Fruit fly (Drosophila melanogaster) whole organism, embryonic: Measurements from ENCODE around the gene CG10660.

Experiments
- Awh ChIP-seq: fragments of 200-800 bp; sonication (Bioruptor generic); IDR thresholded peaks from 2 replicates; pipeline ENCODE4, ENCODE4 v1.3.6; 2022; ENCODE audit warnings: missing biosample characterization, missing genetic modification characterization
- CG10274 ChIP-seq: fragments of 200-800 bp; sonication (Bioruptor generic); optimal IDR thresholded peaks from 3 replicates; lab custom pipeline; 2017; ENCODE audit warnings: missing biosample characterization, mild to moderate bottlenecking, missing genetic modification characterization
- CG10462 ChIP-seq: fragments of 200-800 bp; sonication (Bioruptor generic); optimal IDR thresholded peaks from 2 replicates; lab custom pipeline; 2016; ENCODE audit warnings: missing biosample characterization, missing genetic modification characterization
- CG12071 ChIP-seq: fragments of 200-800 bp; sonication (Bioruptor generic); optimal IDR thresholded peaks from 3 replicates; lab custom pipeline; 2018; ENCODE audit warnings: missing biosample characterization, mild to moderate bottlenecking, missing genetic modification characterization
- CG12744 ChIP-seq: fragments of 200-800 bp; sonication (Bioruptor generic); optimal IDR thresholded peaks from 2 replicates; lab custom pipeline; 2016; ENCODE audit warnings: missing biosample characterization, missing genetic modification characterization
- CG13296 ChIP-seq: fragments of 200-800 bp; sonication (Bioruptor generic); optimal IDR thresholded peaks from 3 replicates; lab custom pipeline; 2018; ENCODE audit warnings: missing biosample characterization, mild to moderate bottlenecking, missing genetic modification characterization
- CG14965 ChIP-seq: fragments of 200-800 bp; sonication (Bioruptor generic); optimal IDR thresholded peaks from 2 replicates; lab custom pipeline; 2016; ENCODE audit warnings: missing biosample characterization, missing genetic modification characterization, borderline replicate concordance
- CG15514 ChIP-seq: fragments of 200-800 bp; sonication (Bioruptor generic); optimal IDR thresholded peaks from 3 replicates; lab custom pipeline; 2017; ENCODE audit warnings: missing biosample characterization, missing genetic modification characterization, mild to moderate bottlenecking, moderate library complexity, missing genetic modification reagents
- CG1602 ChIP-seq: fragments of 200-800 bp; sonication (Bioruptor generic); optimal IDR thresholded peaks from 3 replicates; lab custom pipeline; 2016; ENCODE audit warnings: missing biosample characterization, missing genetic modification characterization
- CG18599 ChIP-seq: fragments of 200-800 bp; sonication (Bioruptor generic); optimal IDR thresholded peaks from 3 replicates; lab custom pipeline; 2017; ENCODE audit warnings: missing biosample characterization, missing genetic modification characterization, mild to moderate bottlenecking, moderate library complexity, missing genetic modification reagents
- CG2889 ChIP-seq: fragments of 200-800 bp; sonication (Bioruptor generic); IDR thresholded peaks from 3 replicates; pipeline ENCODE4 v1.3.6; 2022; ENCODE audit warnings: missing biosample characterization, missing genetic modification characterization
- CG30020 ChIP-seq: fragments of 200-800 bp; optimal IDR thresholded peaks from 2 replicates; lab custom pipeline; 2019; ENCODE audit warnings: missing biosample characterization, mild to moderate bottlenecking, missing genetic modification characterization, moderate library complexity
- CG3281 ChIP-seq: fragments of 200-800 bp; sonication (Bioruptor generic); optimal IDR thresholded peaks from 3 replicates; lab custom pipeline; 2017; ENCODE audit warnings: missing biosample characterization, mild to moderate bottlenecking, missing genetic modification characterization
- CG34224 ChIP-seq: fragments of 200-800 bp; sonication (Bioruptor generic); IDR thresholded peaks from 3 replicates; pipeline ENCODE4 v1.3.6; 2022; ENCODE audit warnings: missing biosample characterization, missing genetic modification characterization; ENCODE audit not compliant: partially characterized antibody
- CG34376 ChIP-seq: fragments of 200-800 bp; sonication (Bioruptor generic); optimal IDR thresholded peaks from 2 replicates; lab custom pipeline; 2018; ENCODE audit warnings: missing biosample characterization, mild to moderate bottlenecking, missing genetic modification characterization
- CG3847 ChIP-seq: fragments of 200-800 bp; sonication (Bioruptor generic); IDR thresholded peaks from 2 replicates; pipeline ENCODE4 v1.3.6; 2022; ENCODE audit warnings: missing biosample characterization, missing genetic modification characterization
- CG43689 ChIP-seq: fragments of 200-800 bp; sonication (Bioruptor generic); IDR thresholded peaks from 2 replicates; pipeline ENCODE4 v1.3.6; 2022; ENCODE audit warnings: missing biosample characterization, missing genetic modification characterization
- CG6175 ChIP-seq: fragments of 200-800 bp; sonication (Bioruptor generic); IDR thresholded peaks from 3 replicates; pipeline ENCODE4 v1.3.6; 2022; ENCODE audit warnings: missing biosample characterization, missing genetic modification characterization
- CG6683 ChIP-seq: fragments of 200-800 bp; sonication (Bioruptor generic); optimal IDR thresholded peaks from 2 replicates; lab custom pipeline; 2017; ENCODE audit warnings: missing biosample characterization, mild to moderate bottlenecking, missing genetic modification characterization, missing genetic modification reagents
- CG6791 ChIP-seq: fragments of 200-800 bp; sonication (Bioruptor generic); IDR thresholded peaks from 3 replicates; pipeline ENCODE4 v1.3.6; 2022; ENCODE audit warnings: missing biosample characterization, missing genetic modification characterization; ENCODE audit not compliant: partially characterized antibody
- CG7928 ChIP-seq: fragments of 200-800 bp; sonication (Bioruptor generic); optimal IDR thresholded peaks from 2 replicates; lab custom pipeline; 2017; ENCODE audit warnings: missing biosample characterization, mild to moderate bottlenecking, missing genetic modification characterization
- CkIIα-i1 ChIP-seq: fragments of 200-800 bp; sonication (Bioruptor generic); IDR thresholded peaks from 2 replicates; pipeline ENCODE4 v1.3.6; 2022; ENCODE audit warnings: missing biosample characterization, missing genetic modification characterization
- D19B ChIP-seq: fragments of 200-800 bp; sonication (Bioruptor generic); optimal IDR thresholded peaks from 2 replicates; lab custom pipeline; 2017; ENCODE audit warnings: missing biosample characterization, mild to moderate bottlenecking, missing genetic modification characterization
- Dref ChIP-seq: fragments of 200-800 bp; sonication (Bioruptor generic); IDR thresholded peaks from 2 replicates; pipeline ENCODE4 v1.3.6; 2022; ENCODE audit warnings: missing biosample characterization, missing genetic modification characterization
- E2f2 ChIP-seq: fragments of 200-800 bp; sonication (Bioruptor generic); IDR thresholded peaks from 2 replicates; pipeline ENCODE4 v1.3.6; 2022; ENCODE audit warnings: missing biosample characterization, missing genetic modification characterization
- Ets97D ChIP-seq: fragments of 200-800 bp; sonication (Bioruptor generic); optimal IDR thresholded peaks from 3 replicates; lab custom pipeline; 2016; ENCODE audit warnings: missing biosample characterization, missing genetic modification characterization
- HLH3B ChIP-seq: fragments of 200-800 bp; sonication (Bioruptor generic); IDR thresholded peaks from 2 replicates; pipeline ENCODE4 v1.3.6; 2022; ENCODE audit warnings: missing biosample characterization, missing genetic modification characterization
- Lim3 ChIP-seq: fragments of 200-800 bp; sonication (Bioruptor generic); IDR thresholded peaks from 2 replicates; pipeline ENCODE4 v1.3.6; 2022; ENCODE audit warnings: missing biosample characterization, missing genetic modification characterization
- Mad ChIP-seq: fragments of 200-800 bp; sonication (Bioruptor generic); optimal IDR thresholded peaks from 2 replicates; lab custom pipeline; 2016; ENCODE audit warnings: missing biosample characterization, missing genetic modification characterization
- Med ChIP-seq: fragments of 200-800 bp; sonication (Bioruptor generic); peaks from one replicate; lab custom pipeline; 2016; ENCODE audit warnings: missing biosample characterization, missing genetic modification characterization, mild to moderate bottlenecking, inconsistent platforms, moderate library complexity
- Rfx ChIP-seq: fragments of 200-800 bp; sonication (Bioruptor generic); IDR thresholded peaks from 2 replicates; pipeline ENCODE4 v1.3.6; 2022; ENCODE audit warnings: missing biosample characterization, missing genetic modification characterization
- Taf1 ChIP-seq: fragments of 200-800 bp; sonication (Bioruptor generic); IDR thresholded peaks from 2 replicates; pipeline ENCODE4 v1.3.6; 2022; ENCODE audit warnings: missing biosample characterization, missing genetic modification characterization
- bbx ChIP-seq: fragments of 200-800 bp; sonication (Bioruptor generic); IDR thresholded peaks from 2 replicates; pipeline ENCODE4 v1.3.6; 2022; ENCODE audit warnings: missing biosample characterization, missing genetic modification characterization; ENCODE audit not compliant: partially characterized antibody
- ci ChIP-seq: fragments of 200-800 bp; sonication (Bioruptor generic); IDR thresholded peaks from 3 replicates; pipeline ENCODE4 v1.3.6; 2022; ENCODE audit warnings: missing biosample characterization, missing genetic modification characterization
- crc ChIP-seq: fragments of 200-800 bp; sonication (Bioruptor generic); optimal IDR thresholded peaks from 2 replicates; lab custom pipeline; 2016; ENCODE audit warnings: missing biosample characterization, missing genetic modification characterization
- dmrt99B ChIP-seq: fragments of 200-800 bp; sonication (Bioruptor generic); optimal IDR thresholded peaks from 2 replicates; lab custom pipeline; 2018; ENCODE audit warnings: missing biosample characterization, mild to moderate bottlenecking, missing genetic modification characterization, moderate library complexity
- dysf ChIP-seq: fragments of 200-800 bp; sonication (Bioruptor generic); IDR thresholded peaks from 3 replicates; pipeline ENCODE4 v1.3.6; 2022; ENCODE audit warnings: missing biosample characterization, missing genetic modification characterization
- emc ChIP-seq: fragments of 200-800 bp; sonication (Bioruptor generic); optimal IDR thresholded peaks from 2 replicates; lab custom pipeline; 2016; ENCODE audit warnings: missing biosample characterization, missing genetic modification characterization
- ems ChIP-seq: fragments of 200-800 bp; sonication (Bioruptor generic); optimal IDR thresholded peaks from 3 replicates; lab custom pipeline; 2016; ENCODE audit warnings: missing biosample characterization, missing genetic modification characterization
- eyg ChIP-seq: fragments of 200-800 bp; sonication (Bioruptor generic); optimal IDR thresholded peaks from 3 replicates; lab custom pipeline; 2016; ENCODE audit warnings: missing biosample characterization, missing genetic modification characterization
- fd102C ChIP-seq: fragments of 200-800 bp; sonication (Bioruptor generic); optimal IDR thresholded peaks from 2 replicates; lab custom pipeline; 2018; ENCODE audit warnings: missing biosample characterization, mild to moderate bottlenecking, missing genetic modification characterization, moderate library complexity
- gfzf ChIP-seq: fragments of 200-800 bp; sonication (Bioruptor generic); optimal IDR thresholded peaks from 2 replicates; lab custom pipeline; 2016; ENCODE audit warnings: missing biosample characterization, mild to moderate bottlenecking, missing genetic modification characterization, moderate library complexity
- h ChIP-seq: fragments of >200 bp; optimal IDR thresholded peaks from 2 replicates; lab custom pipeline; 2017
- kni ChIP-seq: fragments of 200-800 bp; sonication (Bioruptor generic); optimal IDR thresholded peaks from 3 replicates; lab custom pipeline; 2017; ENCODE audit warnings: mild to moderate bottlenecking, missing biosample characterization, missing genetic modification reagents, missing genetic modification characterization
- odd ChIP-seq: fragments of 200-800 bp; sonication (Bioruptor generic); optimal IDR thresholded peaks from 2 replicates; lab custom pipeline; 2017; ENCODE audit warnings: missing biosample characterization, mild to moderate bottlenecking, missing genetic modification characterization
- sc ChIP-seq, 3 experiments: fragments of >200 bp in 2 of 3; fragments of 200-800 bp in 1 of 3; sonication (Bioruptor generic) in 1 of 3; optimal IDR thresholded peaks; 2 replicates in 2 of 3; 3 replicates in 1 of 3; lab custom pipeline; 2017; ENCODE audit warnings: mild to moderate bottlenecking in 1 of 3, missing biosample characterization in 1 of 3, missing genetic modification characterization in 1 of 3, missing genetic modification reagents in 1 of 3
- sens ChIP-seq: fragments of 200-800 bp; sonication (Bioruptor generic); peaks from one replicate; lab custom pipeline; 2016; ENCODE audit warnings: missing biosample characterization, missing genetic modification characterization
- seq ChIP-seq: fragments of 200-800 bp; sonication (Bioruptor generic); IDR thresholded peaks from 2 replicates; pipeline ENCODE4 v1.3.6; 2022; ENCODE audit warnings: missing biosample characterization, missing genetic modification characterization
- vfl ChIP-seq: fragments of 200-800 bp; sonication (Bioruptor generic); optimal IDR thresholded peaks from 2 replicates; lab custom pipeline; 2016; ENCODE audit warnings: missing biosample characterization, missing genetic modification characterization
- zen2 ChIP-seq: fragments of 200-800 bp; sonication (Bioruptor generic); IDR thresholded peaks from 3 replicates; pipeline ENCODE4 v1.3.6; 2022; ENCODE audit warnings: missing biosample characterization, missing genetic modification characterization; ENCODE audit not compliant: partially characterized antibody

CG10660 gene

DNA sequence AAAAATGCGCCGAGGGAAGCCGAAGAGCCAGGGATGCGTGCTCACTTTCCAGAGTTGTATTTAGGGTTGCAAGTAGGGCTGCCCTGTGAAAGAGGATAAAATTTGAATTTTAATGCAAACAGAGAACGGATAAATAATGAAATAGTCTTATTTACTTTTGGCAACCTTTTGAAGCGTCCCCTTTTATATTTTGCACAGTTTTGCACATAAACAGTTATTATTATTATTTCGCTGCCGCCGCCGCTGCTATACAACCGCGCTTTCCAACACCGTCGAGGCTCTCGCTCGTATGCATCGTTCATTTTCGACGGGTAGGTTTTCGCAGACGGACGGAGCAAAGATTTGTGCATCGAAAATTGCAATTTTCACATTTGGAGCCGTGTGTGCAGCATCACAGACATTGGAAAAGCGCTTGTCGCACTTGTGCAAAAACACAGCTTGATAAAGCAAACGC lies 24.3 kb upstream of the CG10660 start, which contains the start of the genes sti and tral (continued):
- TF ChIP-seq sc (optimal IDR thresholded peaks at IDR 0.05; lab: Kevin White, UChicago) (no peak), sc (GFP tag; optimal IDR thresholded peaks at IDR 0.05; lab: Kevin White, UChicago) (peak; percentile 56), eyg (peak; percentile 87), ems (GFP tag; lab: Kevin White, UChicago) (peak; percentile 91), fd102C (GFP tag; lab: Kevin White, UChicago) (peak; percentile 44), D19B (GFP tag; lab: Kevin White, UChicago) (peak; percentile 76), CG43689 (peak; percentile 24; the same call in 1 of the 2 replicates), CG34224 (GFP tag; lab: Robert Waterston, UW) (0 out of 3 replicates have a peak, but pooled peaks have one; percentile 15), Taf1 (GFP tag; lab: Robert Waterston, UW) (peak; percentile 73), Mad (peak; percentile 93), CG6683 (peak; percentile 64), CG30020 (peak; percentile 75), zen2 (GFP tag; lab: Robert Waterston, UW) (no peak), CkIIα-i1 (GFP tag; lab: Robert Waterston, UW) (no peak), dmrt99B (tag; lab: Kevin White, UChicago) (peak; percentile 71), CG1602 (GFP tag; lab: Kevin White, UChicago) (peak; percentile 88), CG2889 (GFP tag; lab: Robert Waterston, UW) (peak; percentile 78), CG14965 (GFP tag; lab: Kevin White, UChicago) (peak; percentile 31), h (no peak), CG7928 (GFP tag; lab: Kevin White, UChicago) (peak; percentile 100), kni (GFP tag; lab: Kevin White, UChicago) (peak; percentile 83), CG3847 (GFP tag; lab: Robert Waterston, UW) (peak; percentile 91), Awh (GFP tag; lab: Robert Waterston, UW) (peak; percentile 61), CG10462 (GFP tag; lab: Kevin White, UChicago) (peak; percentile 85), crc (GFP tag; lab: Kevin White, UChicago) (peak; percentile 77), CG10274 (GFP tag; lab: Kevin White, UChicago) (peak; percentile 61), CG12744 (peak; percentile 90), CG12071 (GFP tag; lab: Kevin White, UChicago) (peak; percentile 35), Lim3 (no peak), Dref (GFP tag; lab: Robert Waterston, UW) (peak; percentile 53), emc (GFP tag; lab: Kevin White, UChicago) (peak; percentile 83), bbx (GFP tag; lab: Robert Waterston, UW) (peak; percentile 24; the same call in 1 of the 2 replicates), odd (GFP tag; lab: Kevin White, UChicago) (peak; percentile 59), gfzf (GFP tag; lab: Kevin White, UChicago) (peak; percentile 46), seq (peak; percentile 86)

DNA sequence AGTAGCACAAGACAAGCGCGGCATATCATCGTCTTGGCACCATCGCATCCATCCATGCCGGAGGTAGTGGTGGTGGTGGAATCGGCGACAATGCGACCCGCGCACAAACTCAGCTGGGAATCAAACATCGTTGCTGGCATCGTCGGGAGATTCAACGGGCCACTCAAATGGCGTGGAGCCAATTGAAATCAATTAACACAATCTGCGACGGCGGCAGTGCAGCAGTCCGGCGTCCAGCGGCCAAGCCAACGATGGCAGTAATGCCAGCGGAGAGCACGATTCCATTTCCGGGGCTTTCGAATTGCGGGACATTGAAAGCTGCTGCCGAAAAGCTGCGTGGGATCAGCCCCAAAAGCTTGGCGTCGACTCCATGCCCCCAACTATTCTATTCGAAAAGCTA lies 17.1 kb upstream of the CG10660 start, which contains the start of gene CG10654:
TSS of gene CG10654 (minus strand) at position 270 of the 400 bp plus-strand sequence.
- peak; percentile 15 for TF ChIP-seq CG13296 (GFP tag; lab: Kevin White, UChicago)
- TF ChIP-seq CG6791: 0 out of 3 replicates have a peak, but pooled peaks have one; percentile 38
- TF ChIP-seq CG15514: peak; percentile 28
- peak; percentile 14; the same call in 1 of the 3 replicates for TF ChIP-seq CG6175 (GFP tag; lab: Robert Waterston, UW)
- TF ChIP-seq sens (GFP tag; lab: Kevin White, UChicago): peak; percentile 51
- peak; percentile 70 for TF ChIP-seq Med
- TF ChIP-seq ci (GFP tag; lab: Robert Waterston, UW): peak; percentile 60; the same call in 2 of the 3 replicates
- TF ChIP-seq CG18599 (GFP tag; lab: Kevin White, UChicago): peak; percentile 37
- no peak for TF ChIP-seq dysf (GFP tag; lab: Robert Waterston, UW)
- peak; percentile 4 for TF ChIP-seq CG6683
- no peak for TF ChIP-seq vfl (GFP tag; lab: Kevin White, UChicago)
- TF ChIP-seq HLH3B (GFP tag; lab: Robert Waterston, UW): no peak
- peak; percentile 38 for TF ChIP-seq Ets97D (GFP tag; lab: Kevin White, UChicago)
- TF ChIP-seq CG34376 (GFP tag; lab: Kevin White, UChicago): peak; percentile 45
- TF ChIP-seq Awh (GFP tag; lab: Robert Waterston, UW): 0 out of 2 replicates have a peak, but pooled peaks have one; percentile 11
- TF ChIP-seq Rfx: 0 out of 2 replicates have a peak, but pooled peaks have one; percentile 18
- peak; percentile 10; the same call in 1 of the 2 replicates for TF ChIP-seq E2f2 (GFP tag; lab: Robert Waterston, UW)
- no peak for TF ChIP-seq CG3281
